Fruit fly (Drosophila melanogaster) whole organism, embryonic: ENCODE data around the gene Rtc1.

Source experiments
- Asciz ChIP-seq: fragments of 200-800 bp; sonication (Bioruptor generic); optimal IDR thresholded peaks from 2 replicates; lab custom pipeline; 2017; ENCODE audit warnings: missing biosample characterization, mild to moderate bottlenecking, missing genetic modification characterization, missing genetic modification reagents
- Bteb2 ChIP-seq: fragments of 200-800 bp; sonication (Bioruptor generic); optimal IDR thresholded peaks from 2 replicates; lab custom pipeline; 2016; ENCODE audit warnings: missing biosample characterization, missing genetic modification characterization
- CG10209 ChIP-seq: fragments of 200-800 bp; sonication (Bioruptor generic); optimal IDR thresholded peaks from 3 replicates; lab custom pipeline; 2017; ENCODE audit warnings: missing biosample characterization, mild to moderate bottlenecking, missing genetic modification characterization, missing genetic modification reagents
- CG10274 ChIP-seq: fragments of 200-800 bp; sonication (Bioruptor generic); optimal IDR thresholded peaks from 3 replicates; lab custom pipeline; 2017; ENCODE audit warnings: missing biosample characterization, mild to moderate bottlenecking, missing genetic modification characterization
- CG12391 ChIP-seq: fragments of 200-800 bp; sonication (Bioruptor generic); optimal IDR thresholded peaks from 3 replicates; lab custom pipeline; 2018; ENCODE audit warnings: missing biosample characterization, mild to moderate bottlenecking, missing genetic modification characterization, moderate library complexity
- CG13287 ChIP-seq: fragments of 200-800 bp; sonication (Bioruptor generic); IDR thresholded peaks from 2 replicates; pipeline ENCODE4 v1.3.6; 2022; ENCODE audit warnings: missing biosample characterization, missing genetic modification characterization; ENCODE audit not compliant: partially characterized antibody
- CG1603 ChIP-seq: fragments of 200-800 bp; sonication (Bioruptor generic); optimal IDR thresholded peaks from 2 replicates; lab custom pipeline; 2019; ENCODE audit warnings: missing biosample characterization, mild to moderate bottlenecking, missing genetic modification characterization, moderate library complexity
- CG17385 ChIP-seq: fragments of 200-800 bp; sonication (Bioruptor generic); optimal IDR thresholded peaks from 3 replicates; lab custom pipeline; 2018; ENCODE audit warnings: missing biosample characterization, mild to moderate bottlenecking, missing genetic modification characterization
- CG2120 ChIP-seq: fragments of 200-800 bp; sonication (Bioruptor generic); optimal IDR thresholded peaks from 3 replicates; lab custom pipeline; 2016; ENCODE audit warnings: missing biosample characterization, missing genetic modification characterization
- CG2199 ChIP-seq: fragments of 200-800 bp; sonication (Bioruptor generic); IDR thresholded peaks from 3 replicates; pipeline ENCODE4 v1.3.6; 2022; ENCODE audit warnings: missing biosample characterization, missing genetic modification characterization
- CG3847 ChIP-seq: fragments of 200-800 bp; sonication (Bioruptor generic); IDR thresholded peaks from 2 replicates; pipeline ENCODE4 v1.3.6; 2022; ENCODE audit warnings: missing biosample characterization, missing genetic modification characterization
- CG6175 ChIP-seq: fragments of 200-800 bp; sonication (Bioruptor generic); IDR thresholded peaks from 3 replicates; pipeline ENCODE4 v1.3.6; 2022; ENCODE audit warnings: missing biosample characterization, missing genetic modification characterization
- CG6689 ChIP-seq: fragments of 200-800 bp; sonication (Bioruptor generic); IDR thresholded peaks from 2 replicates; pipeline ENCODE4 v1.3.6; 2022; ENCODE audit warnings: missing biosample characterization, missing genetic modification characterization
- CG7372 ChIP-seq: fragments of 200-800 bp; sonication (Bioruptor generic); IDR thresholded peaks from 2 replicates; pipeline ENCODE4 v1.3.6; 2022; ENCODE audit warnings: missing biosample characterization, missing genetic modification characterization
- CG8089 ChIP-seq: fragments of 200-800 bp; sonication (Bioruptor generic); optimal IDR thresholded peaks from 3 replicates; lab custom pipeline; 2016; ENCODE audit warnings: missing biosample characterization, missing genetic modification characterization
- CG8290 ChIP-seq, 3 experiments: fragments of 200-800 bp; sonication (Bioruptor generic); optimal IDR thresholded peaks; 2 replicates each; lab custom pipeline; 2016 to 2019; ENCODE audit warnings: missing biosample characterization in 3 of 3, missing genetic modification characterization in 3 of 3, mild to moderate bottlenecking in 2 of 3, moderate library complexity in 1 of 3
- CG8924 ChIP-seq: fragments of 200-800 bp; optimal IDR thresholded peaks from 3 replicates; lab custom pipeline; 2019; ENCODE audit warnings: missing biosample characterization, mild to moderate bottlenecking, missing genetic modification characterization, moderate library complexity
- CG9727 ChIP-seq: fragments of 200-800 bp; sonication (Bioruptor generic); optimal IDR thresholded peaks from 3 replicates; lab custom pipeline; 2017; ENCODE audit warnings: missing biosample characterization, mild to moderate bottlenecking, missing genetic modification characterization
- CG9797 ChIP-seq: fragments of 200-800 bp; sonication (Bioruptor generic); optimal IDR thresholded peaks from 3 replicates; lab custom pipeline; 2018; ENCODE audit warnings: missing biosample characterization, mild to moderate bottlenecking, missing genetic modification characterization
- CHES-1-like ChIP-seq: fragments of 200-800 bp; sonication (Bioruptor generic); optimal IDR thresholded peaks from 2 replicates; lab custom pipeline; 2016; ENCODE audit warnings: missing biosample characterization, missing genetic modification characterization
- Dll ChIP-seq: fragments of 200-800 bp; sonication (Bioruptor generic); IDR thresholded peaks from 4 replicates; pipeline ENCODE4 v1.3.6; 2022; ENCODE audit warnings: missing biosample characterization, missing genetic modification characterization; ENCODE audit not compliant: partially characterized antibody
- E2f2 ChIP-seq: fragments of 200-800 bp; sonication (Bioruptor generic); IDR thresholded peaks from 2 replicates; pipeline ENCODE4 v1.3.6; 2022; ENCODE audit warnings: missing biosample characterization, missing genetic modification characterization
- HLH4C ChIP-seq: fragments of 200-800 bp; sonication (Bioruptor generic); IDR thresholded peaks from 3 replicates; pipeline ENCODE4 v1.3.6; 2022; ENCODE audit warnings: missing biosample characterization, missing genetic modification characterization; ENCODE audit not compliant: partially characterized antibody
- Lim3 ChIP-seq: fragments of 200-800 bp; sonication (Bioruptor generic); IDR thresholded peaks from 2 replicates; pipeline ENCODE4 v1.3.6; 2022; ENCODE audit warnings: missing biosample characterization, missing genetic modification characterization
- MBD-R2 ChIP-seq: fragments of 200-800 bp; sonication (Bioruptor generic); IDR thresholded peaks from 2 replicates; pipeline ENCODE4 v1.3.6; 2022; ENCODE audit warnings: missing biosample characterization, missing genetic modification characterization
- MTF-1 ChIP-seq: fragments of 200-800 bp; sonication (Bioruptor generic); optimal IDR thresholded peaks from 2 replicates; lab custom pipeline; 2018; ENCODE audit warnings: missing biosample characterization, mild to moderate bottlenecking, missing genetic modification characterization, borderline replicate concordance
- Med ChIP-seq: fragments of 200-800 bp; sonication (Bioruptor generic); peaks from one replicate; lab custom pipeline; 2016; ENCODE audit warnings: missing biosample characterization, missing genetic modification characterization, mild to moderate bottlenecking, inconsistent platforms, moderate library complexity
- Nf-YB ChIP-seq: fragments of 200-800 bp; sonication (Bioruptor generic); optimal IDR thresholded peaks from 3 replicates; lab custom pipeline; 2019; ENCODE audit warnings: missing biosample characterization, mild to moderate bottlenecking, missing genetic modification characterization, moderate library complexity
- Rfx ChIP-seq: fragments of 200-800 bp; sonication (Bioruptor generic); IDR thresholded peaks from 2 replicates; pipeline ENCODE4 v1.3.6; 2022; ENCODE audit warnings: missing biosample characterization, missing genetic modification characterization
- Scr ChIP-seq: fragments of 200-800 bp; sonication (Bioruptor generic); IDR thresholded peaks from 2 replicates; pipeline ENCODE4 v1.3.6; 2022; ENCODE audit warnings: missing biosample characterization, missing genetic modification characterization; ENCODE audit not compliant: partially characterized antibody
- Six4 ChIP-seq: fragments of 200-800 bp; sonication (Bioruptor generic); optimal IDR thresholded peaks from 2 replicates; lab custom pipeline; 2016; ENCODE audit warnings: missing biosample characterization, missing genetic modification characterization
- Sox102F ChIP-seq: fragments of 200-800 bp; sonication (Bioruptor generic); optimal IDR thresholded peaks from 2 replicates; lab custom pipeline; 2018; ENCODE audit warnings: missing biosample characterization, mild to moderate bottlenecking, missing genetic modification characterization, moderate library complexity
- ap ChIP-seq: fragments of 200-800 bp; sonication (Bioruptor generic); IDR thresholded peaks from 2 replicates; pipeline ENCODE4 v1.3.6; 2022; ENCODE audit warnings: missing biosample characterization, missing genetic modification characterization
- cad ChIP-seq: fragments of >200 bp; optimal IDR thresholded peaks from 2 replicates; lab custom pipeline; 2017; ENCODE audit warnings: missing biosample characterization, missing genetic modification characterization
- crp ChIP-seq, 2 experiments: fragments of 200-800 bp; sonication (Bioruptor generic); optimal IDR thresholded peaks; 2 replicates in 1 of 2; 3 replicates in 1 of 2; lab custom pipeline; 2017; ENCODE audit warnings: missing biosample characterization in 2 of 2, missing genetic modification characterization in 2 of 2, mild to moderate bottlenecking in 1 of 2, moderate library complexity in 1 of 2
- da ChIP-seq: fragments of 200-800 bp; sonication (Bioruptor generic); optimal IDR thresholded peaks from 2 replicates; lab custom pipeline; 2016; ENCODE audit warnings: missing biosample characterization, missing genetic modification characterization
- esg ChIP-seq: fragments of 200-800 bp; sonication (Bioruptor generic); conservative IDR thresholded peaks from 2 replicates; pipeline ENCODE4 v1.3.6; 2022; ENCODE audit warnings: missing biosample characterization, missing genetic modification characterization
- fd96Cb ChIP-seq: fragments of 200-800 bp; sonication (Bioruptor generic); optimal IDR thresholded peaks from 2 replicates; lab custom pipeline; 2018; ENCODE audit warnings: missing biosample characterization, mild to moderate bottlenecking, missing genetic modification characterization, moderate library complexity
- gfzf ChIP-seq: fragments of 200-800 bp; sonication (Bioruptor generic); optimal IDR thresholded peaks from 2 replicates; lab custom pipeline; 2016; ENCODE audit warnings: missing biosample characterization, mild to moderate bottlenecking, missing genetic modification characterization, moderate library complexity
- insv ChIP-seq, 2 experiments: fragments of 200-800 bp; sonication (Bioruptor generic); optimal IDR thresholded peaks; 3 replicates each; lab custom pipeline; 2016 to 2018; ENCODE audit warnings: missing biosample characterization in 2 of 2, missing genetic modification characterization in 2 of 2
- jing ChIP-seq: fragments of 200-800 bp; sonication (Bioruptor generic); optimal IDR thresholded peaks from 2 replicates; lab custom pipeline; 2018; ENCODE audit warnings: missing biosample characterization, mild to moderate bottlenecking, missing genetic modification characterization
- lbe ChIP-seq: fragments of 200-800 bp; sonication (Bioruptor generic); optimal IDR thresholded peaks from 2 replicates; lab custom pipeline; 2016; ENCODE audit warnings: missing biosample characterization, mild to moderate bottlenecking, missing genetic modification characterization
- nerfin-1 ChIP-seq: fragments of 200-800 bp; sonication (Bioruptor generic); optimal IDR thresholded peaks from 3 replicates; lab custom pipeline; 2019; ENCODE audit warnings: missing biosample characterization, mild to moderate bottlenecking, missing genetic modification characterization, moderate library complexity
- pum ChIP-seq: fragments of 200-800 bp; sonication (Bioruptor generic); optimal IDR thresholded peaks from 2 replicates; lab custom pipeline; 2016; ENCODE audit warnings: missing biosample characterization, missing genetic modification characterization
- sens ChIP-seq: fragments of 200-800 bp; sonication (Bioruptor generic); peaks from one replicate; lab custom pipeline; 2016; ENCODE audit warnings: missing biosample characterization, missing genetic modification characterization
- tup ChIP-seq: fragments of 200-800 bp; sonication (Bioruptor generic); optimal IDR thresholded peaks from 2 replicates; lab custom pipeline; 2016; ENCODE audit warnings: missing biosample characterization, mild to moderate bottlenecking, missing genetic modification characterization, moderate library complexity
- vnd ChIP-seq: fragments of 200-800 bp; sonication (Bioruptor generic); IDR thresholded peaks from 3 replicates; pipeline ENCODE4 v1.3.6; 2022; ENCODE audit warnings: missing biosample characterization, missing genetic modification characterization; ENCODE audit not compliant: partially characterized antibody
- wor ChIP-seq: fragments of 200-800 bp; sonication (Bioruptor generic); IDR thresholded peaks from 2 replicates; pipeline ENCODE4 v1.3.6; 2022; ENCODE audit warnings: missing biosample characterization, missing genetic modification characterization
- yki ChIP-seq: fragments of >200 bp; optimal IDR thresholded peaks from 3 replicates; lab custom pipeline; 2018
- z ChIP-seq: fragments of 200-800 bp; sonication (Bioruptor generic); IDR thresholded peaks from 3 replicates; pipeline ENCODE4 v1.3.6; 2022; ENCODE audit warnings: missing biosample characterization, missing genetic modification characterization

The Rtc1 gene

dm6 chrX:13744599-13745052 lies 12.4 kb upstream of the Rtc1 start, which contains the start of gene Grip91:
TSS of gene Grip91 (minus strand) at chrX:13744683.
- TF ChIP-seq insv (GFP tag; optimal IDR thresholded peaks at IDR 0.05; lab: Kevin White, UChicago) = peak in 1 of 2 experiments; percentile 19
- no peak for TF ChIP-seq z (GFP tag; lab: Robert Waterston, UW)
- no peak for TF ChIP-seq da
- TF ChIP-seq Lim3 (GFP tag; lab: Robert Waterston, UW) = no peak
- 0 out of 2 replicates have a peak, but pooled peaks have one; percentile 18 for TF ChIP-seq Rfx (GFP tag; lab: Robert Waterston, UW)
- no peak for TF ChIP-seq ap (GFP tag; lab: Robert Waterston, UW)
- TF ChIP-seq CG13287 = peak; percentile 54; the same call in 1 of the 2 replicates
- TF ChIP-seq CG8089 (GFP tag; lab: Kevin White, UChicago) = no peak
- TF ChIP-seq HLH4C (GFP tag; lab: Robert Waterston, UW) = 0 out of 3 replicates have a peak, but pooled peaks have one; percentile 35
- no peak for TF ChIP-seq CG10274
- TF ChIP-seq Asciz (GFP tag; lab: Kevin White, UChicago) = no peak
- peak; percentile 18 for TF ChIP-seq CG9727
- peak; percentile 83 for TF ChIP-seq Med (GFP tag; lab: Kevin White, UChicago)
- TF ChIP-seq cad (GFP tag; lab: Kevin White, UChicago) = no peak
- no peak for TF ChIP-seq CG7372 (GFP tag; lab: Robert Waterston, UW)
- no peak for TF ChIP-seq wor (GFP tag; lab: Robert Waterston, UW)
- TF ChIP-seq CG17385 (GFP tag; lab: Kevin White, UChicago) = no peak
- peak; percentile 5 for TF ChIP-seq CG12391 (tag; lab: Kevin White, UChicago)
- peak; percentile 87 for TF ChIP-seq gfzf (GFP tag; lab: Kevin White, UChicago)
- peak; percentile 87 for TF ChIP-seq CG9797 (GFP tag; lab: Kevin White, UChicago)
- no peak for TF ChIP-seq tup
- TF ChIP-seq MTF-1 (GFP tag; lab: Kevin White, UChicago) = no peak
- 0 out of 4 replicates have a peak, but pooled peaks have one; percentile 38 for TF ChIP-seq Dll (GFP tag; lab: Robert Waterston, UW)
- TF ChIP-seq CG8290 (GFP tag; optimal IDR thresholded peaks at IDR 0.05; lab: Kevin White, UChicago) = peak; percentile 25
- TF ChIP-seq CG8290 (tag; optimal IDR thresholded peaks at IDR 0.05; lab: Kevin White, UChicago) = peak in 1 of 2 experiments; percentile 29
- no peak for TF ChIP-seq jing
- TF ChIP-seq yki (lab: Kevin White, UChicago) = no peak
- no peak for TF ChIP-seq lbe
- peak; percentile 71 for TF ChIP-seq sens (GFP tag; lab: Kevin White, UChicago)
- TF ChIP-seq MBD-R2 (GFP tag; lab: Robert Waterston, UW) = peak; percentile 80
- peak in 1 of 2 experiments; percentile 56 for TF ChIP-seq crp (GFP tag; optimal IDR thresholded peaks at IDR 0.05; lab: Kevin White, UChicago)
- no peak for TF ChIP-seq CG6175 (GFP tag; lab: Robert Waterston, UW)
- TF ChIP-seq CG10209 (GFP tag; lab: Kevin White, UChicago) = no peak
- no peak for TF ChIP-seq Bteb2 (GFP tag; lab: Kevin White, UChicago)
- peak; percentile 78 for TF ChIP-seq CG3847 (GFP tag; lab: Robert Waterston, UW)
- TF ChIP-seq Six4 = no peak
- no peak for TF ChIP-seq CG6689
- TF ChIP-seq nerfin-1 (tag; lab: Kevin White, UChicago) = peak; percentile 28
- TF ChIP-seq E2f2 (GFP tag; lab: Robert Waterston, UW) = peak; percentile 77
- peak; percentile 48; the same call in 1 of the 2 replicates for TF ChIP-seq Scr (GFP tag; lab: Robert Waterston, UW)
- no peak for TF ChIP-seq fd96Cb (tag; lab: Kevin White, UChicago)
- peak; percentile 65 for TF ChIP-seq CG1603 (tag; lab: Kevin White, UChicago)
- TF ChIP-seq vnd = no peak
- TF ChIP-seq CG8924 (tag; lab: Kevin White, UChicago) = peak; percentile 35
- TF ChIP-seq CHES-1-like (GFP tag; lab: Kevin White, UChicago) = peak; percentile 11
- no peak for TF ChIP-seq Sox102F (GFP tag; lab: Kevin White, UChicago)
- TF ChIP-seq pum (GFP tag; lab: Kevin White, UChicago) = no peak
- TF ChIP-seq esg (GFP tag; lab: Robert Waterston, UW) = no peak
- peak; percentile 8 for TF ChIP-seq CG2120 (GFP tag; lab: Kevin White, UChicago)
- TF ChIP-seq Nf-YB = peak; percentile 15
- TF ChIP-seq CG2199 (GFP tag; lab: Robert Waterston, UW) = no peak
